Fruit fly (Drosophila melanogaster): ENCODE measurements around the gene CG3436.

Gene CG3436

dm6 chr2L:140849-141248 lies 15.0 kb upstream of the CG3436 start, which contains the start of the genes CG31975 and ovm:
CG31975 (minus strand) TSS chr2L:140992.
ovm (minus strand) TSS chr2L:140992.
- peak; percentile 38 for TF ChIP-seq sug (tag; optimal IDR thresholded peaks at IDR 0.05)
- TF ChIP-seq CG12659 (GFP tag; optimal IDR thresholded peaks at IDR 0.05), result no peak
- TF ChIP-seq CG11456 (GFP tag; IDR thresholded peaks at IDR 0.05), result no peak
- no peak for TF ChIP-seq CG10979 (tag; optimal IDR thresholded peaks at IDR 0.05)
- no peak for TF ChIP-seq Xrp1 (GFP tag; IDR thresholded peaks at IDR 0.05)
- TF ChIP-seq insv (GFP tag; optimal IDR thresholded peaks at IDR 0.05), result no peak
- TF ChIP-seq CG15696 (tag; optimal IDR thresholded peaks at IDR 0.05), result no peak
- TF ChIP-seq CG13123 (GFP tag; optimal IDR thresholded peaks at IDR 0.05), result no peak
- no peak for TF ChIP-seq Dip3 (GFP tag; optimal IDR thresholded peaks at IDR 0.05)
- TF ChIP-seq cwo (GFP tag; optimal IDR thresholded peaks at IDR 0.05), result peak; percentile 83
- TF ChIP-seq gem (tag; optimal IDR thresholded peaks at IDR 0.05), result no peak
- TF ChIP-seq CG8944 (GFP tag; optimal IDR thresholded peaks at IDR 0.05), result no peak
- peak; percentile 72 for TF ChIP-seq exex (tag; optimal IDR thresholded peaks at IDR 0.05)
- no peak for TF ChIP-seq pfk (GFP tag; optimal IDR thresholded peaks at IDR 0.05)
- no peak for TF ChIP-seq E2f2 (GFP tag; IDR thresholded peaks at IDR 0.05)
- TF ChIP-seq klu (GFP tag; IDR thresholded peaks at IDR 0.05), result no peak
- TF ChIP-seq ssp (GFP tag; IDR thresholded peaks at IDR 0.05), result no peak
- TF ChIP-seq Antp (GFP tag; optimal IDR thresholded peaks at IDR 0.05), result no peak
- TF ChIP-seq nerfin-1 (tag; optimal IDR thresholded peaks at IDR 0.05), result no peak

- TF ChIP-seq trem (tag; optimal IDR thresholded peaks at IDR 0.05) (peak; percentile 35), gcm2 (GFP tag; optimal IDR thresholded peaks at IDR 0.05) (no peak), aop (GFP tag; IDR thresholded peaks at IDR 0.05) (0 out of 2 replicates have a peak, but pooled peaks have one; percentile 52), CG8765 (GFP tag; IDR thresholded peaks at IDR 0.05) (no peak), YL-1 (GFP tag; optimal IDR thresholded peaks at IDR 0.05) (peak; percentile 38), B-H2 (GFP tag; optimal IDR thresholded peaks at IDR 0.05) (peak; percentile 56), Eip74EF (GFP tag; optimal IDR thresholded peaks at IDR 0.05) (peak in 1 of 2 experiments; percentile 69), CG10267 (tag; optimal IDR thresholded peaks at IDR 0.05) (peak; percentile 34), bigmax (GFP tag; optimal IDR thresholded peaks at IDR 0.05) (peak; percentile 22), CG9932 (GFP tag; IDR thresholded peaks at IDR 0.05) (peak; percentile 30; the same call in 1 of the 2 replicates), MBD-R2 (GFP tag; IDR thresholded peaks at IDR 0.05) (peak; percentile 76), Bgb (GFP tag; IDR thresholded peaks at IDR 0.05; ENCODE audit: partially characterized antibody) (peak; percentile 91), Lhr (GFP tag; optimal IDR thresholded peaks at IDR 0.05) (peak; percentile 37), Deaf1 (tag; optimal IDR thresholded peaks at IDR 0.05) (peak; percentile 25), tna (GFP tag; IDR thresholded peaks at IDR 0.05; ENCODE audit: partially characterized antibody) (peak; percentile 76), hbn (GFP tag; IDR thresholded peaks at IDR 0.05; ENCODE audit: partially characterized antibody) (peak; percentile 92), sob (GFP tag; IDR thresholded peaks at IDR 0.05) (peak; percentile 21; the same call in 1 of the 2 replicates), MESR4 (GFP tag; optimal IDR thresholded peaks at IDR 0.05) (peak; percentile 84), Fer1 (GFP tag; optimal IDR thresholded peaks at IDR 0.05) (peak; percentile 40), pum (GFP tag; optimal IDR thresholded peaks at IDR 0.05) (peak; percentile 0), CG12659 (GFP tag; optimal IDR thresholded peaks at IDR 0.05) (peak; percentile 28), CG34224 (GFP tag; IDR thresholded peaks at IDR 0.05; ENCODE audit: partially characterized antibody) (peak; percentile 94), ato (GFP tag; IDR thresholded peaks at IDR 0.05; ENCODE audit: partially characterized antibody) (peak; percentile 36; the same call in 1 of the 2 replicates), CTCF (GFP tag; optimal IDR thresholded peaks at IDR 0.05) (peak; percentile 43), NC2α (GFP tag; optimal IDR thresholded peaks at IDR 0.05) (no peak), CG3995 (GFP tag; optimal IDR thresholded peaks at IDR 0.05) (peak; percentile 38), lab (GFP tag; optimal IDR thresholded peaks at IDR 0.05) (peak; percentile 33), CG2712 (tag; optimal IDR thresholded peaks at IDR 0.05) (peak; percentile 3), CG13624 (GFP tag; optimal IDR thresholded peaks at IDR 0.05) (peak; percentile 26), stwl (tag; optimal IDR thresholded peaks at IDR 0.05) (peak; percentile 57), Poxn (GFP tag; IDR thresholded peaks at IDR 0.05) (no peak), phol (tag; optimal IDR thresholded peaks at IDR 0.05) (no peak), E2f2 (GFP tag; IDR thresholded peaks at IDR 0.05) (peak; percentile 88)
Observed at dm6 chr2L:143088-143487, 12.7 kb upstream of the CG3436 start, which contains the start of the genes CG31974 and CG11454. CG31974 (minus strand) TSS chr2L:143091. CG11454 (plus strand) TSS chr2L:143323.

Measured in whole organism, embryonic.